Fruit fly (Drosophila melanogaster) whole organism, embryonic: ENCODE data around the gene CG45076.

ENCODE experiments used
- CG12071 ChIP-seq: fragments of 200-800 bp; sonication (Bioruptor generic); optimal IDR thresholded peaks from 3 replicates; lab custom pipeline; 2018; ENCODE audit warnings: missing biosample characterization, mild to moderate bottlenecking, missing genetic modification characterization
- CG1233 ChIP-seq: fragments of 200-800 bp; sonication (Bioruptor generic); optimal IDR thresholded peaks from 4 replicates; lab custom pipeline; 2018; ENCODE audit warnings: missing biosample characterization, mild to moderate bottlenecking, missing genetic modification characterization
- CG13624 ChIP-seq: fragments of 200-800 bp; sonication (Bioruptor generic); optimal IDR thresholded peaks from 2 replicates; lab custom pipeline; 2016; ENCODE audit warnings: missing biosample characterization, missing genetic modification characterization
- CG14050 ChIP-seq: fragments of 200-800 bp; sonication (Bioruptor generic); IDR thresholded peaks from 3 replicates; pipeline ENCODE4 v1.3.6; 2022; ENCODE audit warnings: missing biosample characterization, missing genetic modification characterization
- CG14965 ChIP-seq: fragments of 200-800 bp; sonication (Bioruptor generic); optimal IDR thresholded peaks from 2 replicates; lab custom pipeline; 2016; ENCODE audit warnings: missing biosample characterization, missing genetic modification characterization, borderline replicate concordance
- CG17186 ChIP-seq: fragments of 200-800 bp; sonication (Bioruptor generic); optimal IDR thresholded peaks from 3 replicates; lab custom pipeline; 2017; ENCODE audit warnings: missing biosample characterization, missing genetic modification reagents, missing genetic modification characterization
- CG3995 ChIP-seq: fragments of 200-800 bp; sonication (Bioruptor generic); optimal IDR thresholded peaks from 3 replicates; lab custom pipeline; 2016; ENCODE audit warnings: missing biosample characterization, missing genetic modification characterization
- CG43689 ChIP-seq: fragments of 200-800 bp; sonication (Bioruptor generic); IDR thresholded peaks from 2 replicates; pipeline ENCODE4 v1.3.6; 2022; ENCODE audit warnings: missing biosample characterization, missing genetic modification characterization
- CG4617 ChIP-seq: fragments of 200-800 bp; sonication (Bioruptor generic); optimal IDR thresholded peaks from 3 replicates; lab custom pipeline; 2016; ENCODE audit warnings: missing biosample characterization, missing genetic modification characterization, borderline replicate concordance
- CG5245 ChIP-seq: fragments of 200-800 bp; sonication (Bioruptor generic); optimal IDR thresholded peaks from 3 replicates; lab custom pipeline; 2016; ENCODE audit warnings: missing biosample characterization, missing genetic modification characterization
- CG6272 ChIP-seq: fragments of 200-800 bp; sonication (Bioruptor generic); IDR thresholded peaks from 2 replicates; pipeline ENCODE4 v1.3.6; 2022; ENCODE audit warnings: missing biosample characterization, missing genetic modification characterization
- CG6765 ChIP-seq: fragments of 200-800 bp; sonication (Bioruptor generic); optimal IDR thresholded peaks from 3 replicates; lab custom pipeline; 2017; ENCODE audit warnings: missing biosample characterization, mild to moderate bottlenecking, missing genetic modification characterization
- CG9797 ChIP-seq: fragments of 200-800 bp; sonication (Bioruptor generic); optimal IDR thresholded peaks from 3 replicates; lab custom pipeline; 2018; ENCODE audit warnings: missing biosample characterization, mild to moderate bottlenecking, missing genetic modification characterization
- CHES-1-like ChIP-seq: fragments of 200-800 bp; sonication (Bioruptor generic); optimal IDR thresholded peaks from 2 replicates; lab custom pipeline; 2016; ENCODE audit warnings: missing biosample characterization, missing genetic modification characterization
- CkIIα-i1 ChIP-seq: fragments of 200-800 bp; sonication (Bioruptor generic); IDR thresholded peaks from 2 replicates; pipeline ENCODE4 v1.3.6; 2022; ENCODE audit warnings: missing biosample characterization, missing genetic modification characterization
- D19A ChIP-seq: fragments of 200-800 bp; optimal IDR thresholded peaks from 3 replicates; lab custom pipeline; 2019; ENCODE audit warnings: missing biosample characterization, mild to moderate bottlenecking, missing genetic modification characterization, moderate library complexity
- D19B ChIP-seq: fragments of 200-800 bp; sonication (Bioruptor generic); optimal IDR thresholded peaks from 2 replicates; lab custom pipeline; 2017; ENCODE audit warnings: missing biosample characterization, mild to moderate bottlenecking, missing genetic modification characterization
- Dip2 ChIP-seq: fragments of 200-800 bp; sonication (Bioruptor generic); IDR thresholded peaks from 2 replicates; pipeline ENCODE4 v1.3.6; 2022; ENCODE audit warnings: missing biosample characterization, missing genetic modification characterization
- Dp ChIP-seq: fragments of 200-800 bp; sonication (Bioruptor generic); optimal IDR thresholded peaks from 2 replicates; lab custom pipeline; 2018; ENCODE audit warnings: missing biosample characterization, mild to moderate bottlenecking, missing genetic modification characterization, moderate library complexity
- Drgx ChIP-seq: fragments of 200-800 bp; sonication (Bioruptor generic); IDR thresholded peaks from 2 replicates; pipeline ENCODE4 v1.3.6; 2022; ENCODE audit warnings: missing biosample characterization, missing genetic modification characterization
- E2f2 ChIP-seq: fragments of 200-800 bp; sonication (Bioruptor generic); IDR thresholded peaks from 2 replicates; pipeline ENCODE4 v1.3.6; 2022; ENCODE audit warnings: missing biosample characterization, missing genetic modification characterization
- HLH54F ChIP-seq: fragments of 200-800 bp; sonication (Bioruptor generic); optimal IDR thresholded peaks from 3 replicates; lab custom pipeline; 2016; ENCODE audit warnings: missing biosample characterization, missing genetic modification characterization
- Hsf ChIP-seq: fragments of 200-800 bp; sonication (Bioruptor generic); optimal IDR thresholded peaks from 3 replicates; lab custom pipeline; 2016; ENCODE audit warnings: missing biosample characterization, missing genetic modification characterization
- MBD-R2 ChIP-seq: fragments of 200-800 bp; sonication (Bioruptor generic); IDR thresholded peaks from 2 replicates; pipeline ENCODE4 v1.3.6; 2022; ENCODE audit warnings: missing biosample characterization, missing genetic modification characterization
- MESR4 ChIP-seq: fragments of 200-800 bp; sonication (Bioruptor generic); optimal IDR thresholded peaks from 2 replicates; lab custom pipeline; 2018; ENCODE audit warnings: missing biosample characterization, mild to moderate bottlenecking, missing genetic modification characterization, moderate library complexity
- Myb ChIP-seq: fragments of 200-800 bp; sonication (Bioruptor generic); optimal IDR thresholded peaks from 2 replicates; lab custom pipeline; 2016; ENCODE audit warnings: missing biosample characterization, missing genetic modification characterization
- NK7.1 ChIP-seq: fragments of 200-800 bp; sonication (Bioruptor generic); optimal IDR thresholded peaks from 3 replicates; lab custom pipeline; 2016; ENCODE audit warnings: missing biosample characterization, missing genetic modification characterization
- Rfx ChIP-seq: fragments of 200-800 bp; sonication (Bioruptor generic); IDR thresholded peaks from 2 replicates; pipeline ENCODE4 v1.3.6; 2022; ENCODE audit warnings: missing biosample characterization, missing genetic modification characterization
- Rx ChIP-seq: fragments of 200-800 bp; sonication (Bioruptor generic); IDR thresholded peaks from 2 replicates; pipeline ENCODE4 v1.3.6; 2022; ENCODE audit warnings: missing biosample characterization, missing genetic modification characterization
- Sox100B ChIP-seq: fragments of 200-800 bp; sonication (Bioruptor generic); optimal IDR thresholded peaks from 3 replicates; lab custom pipeline; 2018; ENCODE audit warnings: missing biosample characterization, mild to moderate bottlenecking, missing genetic modification characterization
- Sry-β ChIP-seq: fragments of 200-800 bp; sonication (Bioruptor generic); optimal IDR thresholded peaks from 2 replicates; lab custom pipeline; 2018; ENCODE audit warnings: missing biosample characterization, mild to moderate bottlenecking, missing genetic modification characterization, moderate library complexity
- Taf1 ChIP-seq: fragments of 200-800 bp; sonication (Bioruptor generic); IDR thresholded peaks from 2 replicates; pipeline ENCODE4 v1.3.6; 2022; ENCODE audit warnings: missing biosample characterization, missing genetic modification characterization
- Xrp1 ChIP-seq: fragments of 200-800 bp; sonication (Bioruptor generic); IDR thresholded peaks from 2 replicates; pipeline ENCODE4 v1.3.6; 2022; ENCODE audit warnings: missing biosample characterization, missing genetic modification characterization
- chm ChIP-seq: fragments of 200-800 bp; sonication (Bioruptor generic); IDR thresholded peaks from 2 replicates; pipeline ENCODE4 v1.3.6; 2022; ENCODE audit warnings: missing biosample characterization, missing genetic modification characterization
- chn ChIP-seq: fragments of 200-800 bp; sonication (Bioruptor generic); optimal IDR thresholded peaks from 2 replicates; lab custom pipeline; 2016; ENCODE audit warnings: missing biosample characterization, missing genetic modification characterization
- crc ChIP-seq: fragments of 200-800 bp; sonication (Bioruptor generic); optimal IDR thresholded peaks from 2 replicates; lab custom pipeline; 2016; ENCODE audit warnings: missing biosample characterization, missing genetic modification characterization
- crp ChIP-seq, 2 experiments: fragments of 200-800 bp; sonication (Bioruptor generic); optimal IDR thresholded peaks; 2 replicates in 1 of 2; 3 replicates in 1 of 2; lab custom pipeline; 2017; ENCODE audit warnings: missing biosample characterization in 2 of 2, missing genetic modification characterization in 2 of 2, mild to moderate bottlenecking in 1 of 2, moderate library complexity in 1 of 2
- dan ChIP-seq: fragments of 200-800 bp; sonication (Bioruptor generic); IDR thresholded peaks from 2 replicates; pipeline ENCODE4 v1.3.6; 2022; ENCODE audit warnings: missing biosample characterization, missing genetic modification characterization
- nmo ChIP-seq: fragments of 200-800 bp; sonication (Bioruptor generic); optimal IDR thresholded peaks from 2 replicates; lab custom pipeline; 2018; ENCODE audit warnings: missing biosample characterization, mild to moderate bottlenecking, missing genetic modification characterization, moderate library complexity
- pho ChIP-seq: fragments of 200-800 bp; sonication (Bioruptor generic); optimal IDR thresholded peaks from 2 replicates; lab custom pipeline; 2016; ENCODE audit warnings: missing biosample characterization, missing genetic modification characterization
- repo ChIP-seq: fragments of 200-800 bp; sonication (Bioruptor generic); optimal IDR thresholded peaks from 2 replicates; lab custom pipeline; 2016; ENCODE audit warnings: missing biosample characterization, missing genetic modification characterization
- run ChIP-seq: fragments of 200-800 bp; sonication (Bioruptor generic); optimal IDR thresholded peaks from 3 replicates; lab custom pipeline; 2018; ENCODE audit warnings: missing biosample characterization, mild to moderate bottlenecking, missing genetic modification characterization
- sc ChIP-seq, 3 experiments: fragments of >200 bp in 2 of 3; fragments of 200-800 bp in 1 of 3; sonication (Bioruptor generic) in 1 of 3; optimal IDR thresholded peaks; 2 replicates in 2 of 3; 3 replicates in 1 of 3; lab custom pipeline; 2017; ENCODE audit warnings: mild to moderate bottlenecking in 1 of 3, missing biosample characterization in 1 of 3, missing genetic modification characterization in 1 of 3, missing genetic modification reagents in 1 of 3
- sna ChIP-seq: fragments of 200-800 bp; sonication (Bioruptor generic); IDR thresholded peaks from 2 replicates; pipeline ENCODE4 v1.3.6; 2022; ENCODE audit warnings: missing biosample characterization, missing genetic modification characterization; ENCODE audit not compliant: partially characterized antibody
- stc ChIP-seq: fragments of 200-800 bp; sonication (Bioruptor generic); IDR thresholded peaks from 2 replicates; pipeline ENCODE4 v1.3.6; 2022; ENCODE audit warnings: missing biosample characterization, missing genetic modification characterization
- trem ChIP-seq: fragments of 200-800 bp; optimal IDR thresholded peaks from 3 replicates; lab custom pipeline; 2019; ENCODE audit warnings: missing biosample characterization, mild to moderate bottlenecking, missing genetic modification characterization, moderate library complexity

Gene CG45076

DNA sequence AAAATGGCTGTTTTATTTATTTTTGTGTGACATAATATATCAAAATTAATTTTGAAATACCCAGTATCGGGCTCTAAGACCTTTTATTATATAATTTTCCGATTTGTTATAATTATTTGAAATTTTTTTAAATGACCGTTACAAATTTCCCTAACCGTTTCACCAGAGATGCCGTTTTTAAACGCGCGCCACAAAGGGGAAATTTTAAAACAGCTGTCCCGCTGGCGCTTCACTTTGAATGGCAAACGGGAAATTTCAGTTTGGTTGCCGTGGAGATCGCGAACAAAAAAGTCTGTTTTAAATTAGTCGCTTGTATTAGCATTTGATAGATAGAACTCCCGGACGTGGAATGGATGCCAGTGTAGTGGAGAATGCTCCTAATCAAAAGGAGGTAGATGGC lies 37.9 kb upstream of the CG45076 start, which contains the start of the genes CG14693 and TTLL15 (continued):
- TF ChIP-seq NK7.1 (GFP tag; lab: Kevin White, UChicago) (no peak), chm (GFP tag; lab: Robert Waterston, UW) (no peak), D19B (GFP tag; lab: Kevin White, UChicago) (no peak), CG5245 (no peak), trem (peak; percentile 32), Dip2 (GFP tag; lab: Robert Waterston, UW) (no peak), CG1233 (no peak), sc (optimal IDR thresholded peaks at IDR 0.05; lab: Kevin White, UChicago) (no peak), sc (GFP tag; optimal IDR thresholded peaks at IDR 0.05; lab: Kevin White, UChicago) (no peak), CG43689 (GFP tag; lab: Robert Waterston, UW) (no peak), Xrp1 (GFP tag; lab: Robert Waterston, UW) (no peak), Myb (GFP tag; lab: Kevin White, UChicago) (peak; percentile 79), CG12071 (GFP tag; lab: Kevin White, UChicago) (no peak), D19A (no peak), repo (GFP tag; lab: Kevin White, UChicago) (no peak), CG14050 (no peak), Sry-β (GFP tag; lab: Kevin White, UChicago) (peak; percentile 85), Rfx (GFP tag; lab: Robert Waterston, UW) (peak; percentile 44; the same call in 1 of the 2 replicates), crc (GFP tag; lab: Kevin White, UChicago) (no peak), CHES-1-like (no peak), nmo (GFP tag; lab: Kevin White, UChicago) (no peak), CG6765 (GFP tag; lab: Kevin White, UChicago) (no peak), MBD-R2 (GFP tag; lab: Robert Waterston, UW) (peak; percentile 23; the same call in 1 of the 2 replicates), CG4617 (peak; percentile 3), CG14965 (GFP tag; lab: Kevin White, UChicago) (no peak), run (tag; lab: Kevin White, UChicago) (no peak), CG13624 (GFP tag; lab: Kevin White, UChicago) (no peak), chn (GFP tag; lab: Kevin White, UChicago) (no peak), crp (GFP tag; optimal IDR thresholded peaks at IDR 0.05; lab: Kevin White, UChicago) (peak; percentile 19 to 85), Rx (GFP tag; lab: Robert Waterston, UW) (no peak), MESR4 (GFP tag; lab: Kevin White, UChicago) (peak; percentile 46), stc (GFP tag; lab: Robert Waterston, UW) (no peak), pho (no peak), CkIIα-i1 (GFP tag; lab: Robert Waterston, UW) (no peak), Hsf (GFP tag; lab: Kevin White, UChicago) (no peak), HLH54F (no peak), dan (GFP tag; lab: Robert Waterston, UW) (no peak), CG17186 (no peak), Taf1 (GFP tag; lab: Robert Waterston, UW) (no peak), CG9797 (GFP tag; lab: Kevin White, UChicago) (no peak), Sox100B (GFP tag; lab: Kevin White, UChicago) (no peak), CG3995 (GFP tag; lab: Kevin White, UChicago) (no peak), Dp (GFP tag; lab: Kevin White, UChicago) (peak; percentile 84), CG6272 (no peak), E2f2 (GFP tag; lab: Robert Waterston, UW) (peak; percentile 92), sna (GFP tag; lab: Robert Waterston, UW) (0 out of 2 replicates have a peak, but pooled peaks have one; percentile 14), Drgx (GFP tag; lab: Robert Waterston, UW) (no peak)
